Fruit fly (Drosophila melanogaster) whole organism, embryonic: ENCODE data around the gene flip.

ENCODE experiments used
- CG10321 ChIP-seq: fragments of 200-800 bp; sonication (Bioruptor generic); IDR thresholded peaks from 2 replicates; pipeline ENCODE4 v1.3.6; 2022; ENCODE audit warnings: missing biosample characterization, missing genetic modification characterization
- CG10543 ChIP-seq: fragments of 200-800 bp; sonication (Bioruptor generic); optimal IDR thresholded peaks from 3 replicates; lab custom pipeline; 2017; ENCODE audit warnings: missing biosample characterization, mild to moderate bottlenecking, missing genetic modification characterization, moderate library complexity
- CG10979 ChIP-seq: fragments of 200-800 bp; sonication (Bioruptor generic); optimal IDR thresholded peaks from 2 replicates; lab custom pipeline; 2018; ENCODE audit warnings: missing biosample characterization, mild to moderate bottlenecking, missing genetic modification characterization, moderate library complexity
- CG1233 ChIP-seq: fragments of 200-800 bp; sonication (Bioruptor generic); optimal IDR thresholded peaks from 4 replicates; lab custom pipeline; 2018; ENCODE audit warnings: missing biosample characterization, mild to moderate bottlenecking, missing genetic modification characterization
- CG13296 ChIP-seq: fragments of 200-800 bp; sonication (Bioruptor generic); optimal IDR thresholded peaks from 3 replicates; lab custom pipeline; 2018; ENCODE audit warnings: missing biosample characterization, mild to moderate bottlenecking, missing genetic modification characterization
- CG15073 ChIP-seq: fragments of 200-800 bp; sonication (Bioruptor generic); optimal IDR thresholded peaks from 2 replicates; lab custom pipeline; 2016; ENCODE audit warnings: missing biosample characterization, missing genetic modification characterization
- CG15269 ChIP-seq: fragments of 200-800 bp; sonication (Bioruptor generic); optimal IDR thresholded peaks from 2 replicates; lab custom pipeline; 2018; ENCODE audit warnings: missing biosample characterization, mild to moderate bottlenecking, missing genetic modification characterization, moderate library complexity
- CG16815 ChIP-seq: fragments of 200-800 bp; sonication (Bioruptor generic); optimal IDR thresholded peaks from 3 replicates; lab custom pipeline; 2017; ENCODE audit warnings: missing biosample characterization, mild to moderate bottlenecking, missing genetic modification characterization
- CG17829 ChIP-seq: fragments of 200-800 bp; optimal IDR thresholded peaks from 2 replicates; lab custom pipeline; 2019; ENCODE audit warnings: missing biosample characterization, mild to moderate bottlenecking, missing genetic modification characterization, moderate library complexity
- CG2712 ChIP-seq: fragments of 200-800 bp; optimal IDR thresholded peaks from 3 replicates; lab custom pipeline; 2019; ENCODE audit warnings: missing biosample characterization, mild to moderate bottlenecking, missing genetic modification characterization, moderate library complexity
- CG31441 ChIP-seq: fragments of 200-800 bp; sonication (Bioruptor generic); IDR thresholded peaks from 2 replicates; pipeline ENCODE4 v1.3.6; 2022; ENCODE audit warnings: missing biosample characterization, missing genetic modification characterization
- CG34422 ChIP-seq: fragments of 200-800 bp; sonication (Bioruptor generic); IDR thresholded peaks from 3 replicates; pipeline ENCODE4 v1.3.6; 2022; ENCODE audit warnings: missing biosample characterization, missing genetic modification characterization
- CG3847 ChIP-seq: fragments of 200-800 bp; sonication (Bioruptor generic); IDR thresholded peaks from 2 replicates; pipeline ENCODE4 v1.3.6; 2022; ENCODE audit warnings: missing biosample characterization, missing genetic modification characterization
- CG4282 ChIP-seq: fragments of 200-800 bp; sonication (Bioruptor generic); optimal IDR thresholded peaks from 2 replicates; lab custom pipeline; 2016; ENCODE audit warnings: missing biosample characterization, missing genetic modification characterization
- CG4424 ChIP-seq: fragments of 200-800 bp; sonication (Bioruptor generic); optimal IDR thresholded peaks from 3 replicates; lab custom pipeline; 2016; ENCODE audit warnings: missing biosample characterization, missing genetic modification characterization
- CG4617 ChIP-seq: fragments of 200-800 bp; sonication (Bioruptor generic); optimal IDR thresholded peaks from 3 replicates; lab custom pipeline; 2016; ENCODE audit warnings: missing biosample characterization, missing genetic modification characterization, borderline replicate concordance
- CG6175 ChIP-seq: fragments of 200-800 bp; sonication (Bioruptor generic); IDR thresholded peaks from 3 replicates; pipeline ENCODE4 v1.3.6; 2022; ENCODE audit warnings: missing biosample characterization, missing genetic modification characterization
- CG7556 ChIP-seq: fragments of 200-800 bp; sonication (Bioruptor generic); optimal IDR thresholded peaks from 2 replicates; lab custom pipeline; 2017; ENCODE audit warnings: missing biosample characterization, mild to moderate bottlenecking, missing genetic modification characterization
- CG7745 ChIP-seq: fragments of 200-800 bp; sonication (Bioruptor generic); optimal IDR thresholded peaks from 2 replicates; lab custom pipeline; 2018; ENCODE audit warnings: missing biosample characterization, mild to moderate bottlenecking, missing genetic modification characterization, moderate library complexity
- CG9215 ChIP-seq: fragments of 200-800 bp; sonication (Bioruptor generic); IDR thresholded peaks from 2 replicates; pipeline ENCODE4 v1.3.6; 2022; ENCODE audit warnings: missing biosample characterization, missing genetic modification characterization
- CG9727 ChIP-seq: fragments of 200-800 bp; sonication (Bioruptor generic); optimal IDR thresholded peaks from 3 replicates; lab custom pipeline; 2017; ENCODE audit warnings: missing biosample characterization, mild to moderate bottlenecking, missing genetic modification characterization
- D19B ChIP-seq: fragments of 200-800 bp; sonication (Bioruptor generic); optimal IDR thresholded peaks from 2 replicates; lab custom pipeline; 2017; ENCODE audit warnings: missing biosample characterization, mild to moderate bottlenecking, missing genetic modification characterization
- Dek ChIP-seq: fragments of 200-800 bp; sonication (Bioruptor generic); optimal IDR thresholded peaks from 3 replicates; lab custom pipeline; 2019; ENCODE audit warnings: missing biosample characterization, mild to moderate bottlenecking, missing genetic modification characterization, moderate library complexity
- Dref ChIP-seq: fragments of 200-800 bp; sonication (Bioruptor generic); IDR thresholded peaks from 2 replicates; pipeline ENCODE4 v1.3.6; 2022; ENCODE audit warnings: missing biosample characterization, missing genetic modification characterization
- HLH3B ChIP-seq: fragments of 200-800 bp; sonication (Bioruptor generic); IDR thresholded peaks from 2 replicates; pipeline ENCODE4 v1.3.6; 2022; ENCODE audit warnings: missing biosample characterization, missing genetic modification characterization
- HmgD ChIP-seq: fragments of 200-800 bp; sonication (Bioruptor generic); optimal IDR thresholded peaks from 3 replicates; lab custom pipeline; 2016; ENCODE audit warnings: missing biosample characterization, missing genetic modification characterization
- Hr51 ChIP-seq, 2 experiments: fragments of 200-800 bp; sonication (Bioruptor generic); optimal IDR thresholded peaks; 2 replicates in 1 of 2; 3 replicates in 1 of 2; lab custom pipeline; 2016 to 2018; ENCODE audit warnings: missing biosample characterization in 2 of 2, missing genetic modification characterization in 2 of 2, mild to moderate bottlenecking in 1 of 2, moderate library complexity in 1 of 2
- Optix ChIP-seq: fragments of 200-800 bp; sonication (Bioruptor generic); IDR thresholded peaks from 3 replicates; pipeline ENCODE4 v1.3.6; 2022; ENCODE audit warnings: missing biosample characterization, missing genetic modification characterization
- Ravus ChIP-seq: fragments of 200-800 bp; sonication (Bioruptor generic); IDR thresholded peaks from 2 replicates; pipeline ENCODE4 v1.3.6; 2022; ENCODE audit warnings: missing biosample characterization, missing genetic modification characterization
- Rx ChIP-seq: fragments of 200-800 bp; sonication (Bioruptor generic); IDR thresholded peaks from 2 replicates; pipeline ENCODE4 v1.3.6; 2022; ENCODE audit warnings: missing biosample characterization, missing genetic modification characterization
- Scr ChIP-seq: fragments of 200-800 bp; sonication (Bioruptor generic); IDR thresholded peaks from 2 replicates; pipeline ENCODE4 v1.3.6; 2022; ENCODE audit warnings: missing biosample characterization, missing genetic modification characterization; ENCODE audit not compliant: partially characterized antibody
- Sox100B ChIP-seq: fragments of 200-800 bp; sonication (Bioruptor generic); optimal IDR thresholded peaks from 3 replicates; lab custom pipeline; 2018; ENCODE audit warnings: missing biosample characterization, mild to moderate bottlenecking, missing genetic modification characterization
- Sry-β ChIP-seq: fragments of 200-800 bp; sonication (Bioruptor generic); optimal IDR thresholded peaks from 2 replicates; lab custom pipeline; 2018; ENCODE audit warnings: missing biosample characterization, mild to moderate bottlenecking, missing genetic modification characterization, moderate library complexity
- Xbp1 ChIP-seq: fragments of 200-800 bp; sonication (Bioruptor generic); optimal IDR thresholded peaks from 3 replicates; lab custom pipeline; 2016; ENCODE audit warnings: missing biosample characterization, mild to moderate bottlenecking, missing genetic modification characterization
- Xrp1 ChIP-seq: fragments of 200-800 bp; sonication (Bioruptor generic); IDR thresholded peaks from 2 replicates; pipeline ENCODE4 v1.3.6; 2022; ENCODE audit warnings: missing biosample characterization, missing genetic modification characterization
- az2 ChIP-seq: fragments of 200-800 bp; sonication (Bioruptor generic); optimal IDR thresholded peaks from 3 replicates; lab custom pipeline; 2016; ENCODE audit warnings: missing biosample characterization, missing genetic modification characterization
- bbx ChIP-seq: fragments of 200-800 bp; sonication (Bioruptor generic); IDR thresholded peaks from 2 replicates; pipeline ENCODE4 v1.3.6; 2022; ENCODE audit warnings: missing biosample characterization, missing genetic modification characterization; ENCODE audit not compliant: partially characterized antibody
- bsh ChIP-seq, 2 experiments: fragments of 200-800 bp; sonication (Bioruptor generic); optimal IDR thresholded peaks; 2 replicates each; lab custom pipeline; 2017 to 2018; ENCODE audit warnings: mild to moderate bottlenecking in 2 of 2, missing biosample characterization in 2 of 2, missing genetic modification characterization in 2 of 2, moderate library complexity in 1 of 2
- caup ChIP-seq: fragments of 200-800 bp; sonication (Bioruptor generic); optimal IDR thresholded peaks from 3 replicates; lab custom pipeline; 2017; ENCODE audit warnings: missing biosample characterization, mild to moderate bottlenecking, missing genetic modification characterization, moderate library complexity; ENCODE audit not compliant: severe bottlenecking
- dm ChIP-seq: fragments of 200-800 bp; sonication (Bioruptor generic); optimal IDR thresholded peaks from 3 replicates; lab custom pipeline; 2016; ENCODE audit warnings: missing biosample characterization, missing genetic modification characterization
- dysf ChIP-seq: fragments of 200-800 bp; sonication (Bioruptor generic); IDR thresholded peaks from 3 replicates; pipeline ENCODE4 v1.3.6; 2022; ENCODE audit warnings: missing biosample characterization, missing genetic modification characterization
- grau ChIP-seq: fragments of 200-800 bp; optimal IDR thresholded peaks from 3 replicates; lab custom pipeline; 2019; ENCODE audit warnings: missing biosample characterization, mild to moderate bottlenecking, missing genetic modification characterization, moderate library complexity
- ind ChIP-seq: fragments of 200-800 bp; sonication (Bioruptor generic); optimal IDR thresholded peaks from 3 replicates; lab custom pipeline; 2016; ENCODE audit warnings: missing biosample characterization, missing genetic modification characterization
- lola ChIP-seq, 3 experiments: fragments of >200 bp in 2 of 3; fragments of 200-800 bp in 1 of 3; sonication (Bioruptor generic) in 1 of 3; optimal IDR thresholded peaks; 2 replicates each; lab custom pipeline; 2017 to 2019; ENCODE audit warnings: missing biosample characterization in 3 of 3, missing genetic modification characterization in 3 of 3, mild to moderate bottlenecking in 1 of 3, moderate library complexity in 1 of 3
- pan ChIP-seq, 4 experiments: fragments of >200 bp in 3 of 4; fragments of 200-800 bp in 1 of 4; sonication (Bioruptor generic) in 1 of 4; optimal IDR thresholded peaks in 3 of 4; IDR thresholded peaks in 1 of 4; 2 replicates each; pipeline versions ENCODE4 v1.3.6 to Lab custom; 2017 to 2022; ENCODE audit warnings: missing biosample characterization in 2 of 4, missing genetic modification characterization in 2 of 4, mixed read lengths in 1 of 4
- row ChIP-seq: fragments of 200-800 bp; sonication (Bioruptor generic); IDR thresholded peaks from 3 replicates; pipeline ENCODE4 v1.3.6; 2022; ENCODE audit warnings: missing biosample characterization, missing genetic modification characterization
- tin ChIP-seq: fragments of 200-800 bp; sonication (Bioruptor generic); optimal IDR thresholded peaks from 3 replicates; lab custom pipeline; 2016; ENCODE audit warnings: missing biosample characterization, missing genetic modification characterization
- tna ChIP-seq: fragments of 200-800 bp; sonication (Bioruptor generic); IDR thresholded peaks from 2 replicates; pipeline ENCODE4 v1.3.6; 2022; ENCODE audit warnings: missing biosample characterization, missing genetic modification characterization; ENCODE audit not compliant: partially characterized antibody

flip gene

dm6 chr3R:4311067-4311723 lies 33.5 kb upstream of the flip start, which contains the start of gene Suv3 (continued):
- TF ChIP-seq Xrp1 (GFP tag; lab: Robert Waterston, UW) (peak; percentile 41), Sry-β (no peak), CG9727 (GFP tag; lab: Kevin White, UChicago) (peak; percentile 58), CG34422 (GFP tag; lab: Robert Waterston, UW) (peak; percentile 52; the same call in 1 of the 3 replicates), CG2712 (tag; lab: Kevin White, UChicago) (peak; percentile 60), pan (optimal IDR thresholded peaks at IDR 0.05; lab: Kevin White, UChicago) (no peak), pan (GFP tag; optimal IDR thresholded peaks at IDR 0.05 in 1 of 2, IDR thresholded peaks at IDR 0.05 in 1 of 2) (peak in 1 of 2 experiments; percentile 36), CG4617 (GFP tag; lab: Kevin White, UChicago) (peak; percentile 16), bbx (GFP tag; lab: Robert Waterston, UW) (peak; percentile 63), D19B (GFP tag; lab: Kevin White, UChicago) (no peak), az2 (GFP tag; lab: Kevin White, UChicago) (peak; percentile 26), dm (GFP tag; lab: Kevin White, UChicago) (peak; percentile 44), Sox100B (peak; percentile 52), CG6175 (GFP tag; lab: Robert Waterston, UW) (no peak), CG13296 (peak; percentile 13), Scr (GFP tag; lab: Robert Waterston, UW) (no peak), HmgD (GFP tag; lab: Kevin White, UChicago) (no peak), Hr51 (GFP tag; optimal IDR thresholded peaks at IDR 0.05; lab: Kevin White, UChicago) (peak in 1 of 2 experiments; percentile 58), Rx (GFP tag; lab: Robert Waterston, UW) (no peak), Dek (peak; percentile 2), CG9215 (GFP tag; lab: Robert Waterston, UW) (peak; percentile 83), CG10321 (no peak), grau (tag; lab: Kevin White, UChicago) (peak; percentile 58), CG15269 (tag; lab: Kevin White, UChicago) (peak; percentile 71), lola (GFP tag; optimal IDR thresholded peaks at IDR 0.05; lab: Kevin White, UChicago) (peak in 1 of 3 experiments; percentile 55), ind (peak; percentile 8), Ravus (GFP tag; lab: Robert Waterston, UW) (no peak), tin (GFP tag; lab: Kevin White, UChicago) (peak; percentile 9), CG3847 (GFP tag; lab: Robert Waterston, UW) (peak; percentile 42), CG16815 (peak; percentile 22), CG10979 (tag; lab: Kevin White, UChicago) (peak; percentile 48), CG1233 (GFP tag; lab: Kevin White, UChicago) (peak; percentile 47), Dref (peak; percentile 42; the same call in 1 of the 2 replicates), CG4282 (no peak), CG7745 (no peak), CG17829 (peak; percentile 38), CG7556 (peak; percentile 26), Xbp1 (GFP tag; lab: Kevin White, UChicago) (peak; percentile 6), caup (peak; percentile 7), tna (GFP tag; lab: Robert Waterston, UW) (no peak), HLH3B (GFP tag; lab: Robert Waterston, UW) (peak; percentile 45; the same call in 1 of the 2 replicates), Optix (no peak), CG31441 (peak; percentile 62; the same call in 1 of the 2 replicates), bsh (GFP tag; optimal IDR thresholded peaks at IDR 0.05; lab: Kevin White, UChicago) (peak in 1 of 2 experiments; percentile 32), dysf (GFP tag; lab: Robert Waterston, UW) (peak; percentile 41; the same call in 1 of the 3 replicates), CG15073 (GFP tag; lab: Kevin White, UChicago) (no peak), CG10543 (peak; percentile 47), CG4424 (peak; percentile 5), row (GFP tag; lab: Robert Waterston, UW) (peak; percentile 50)
